Worm (Caenorhabditis elegans) whole organism, young adult: Measurements from ENCODE around the gene F18E3.13.

ENCODE experiments used
- C06A6.2 ChIP-seq: fragments of 200-800 bp; sonication (Bioruptor generic); conservative IDR thresholded peaks from 2 replicates; pipeline ENCODE4 v1.3.6; 2022; ENCODE audit warnings: missing genetic modification characterization, missing compliant biosample characterization
- C17E4.6 ChIP-seq: fragments of 200-800 bp; sonication (Bioruptor generic); IDR thresholded peaks from 2 replicates; pipeline ENCODE4 v1.3.6; 2022; ENCODE audit warnings: missing genetic modification reagents, missing genetic modification characterization, missing compliant biosample characterization
- F10E7.11 ChIP-seq: sonication (generic microtip); optimal IDR thresholded peaks from 2 replicates; lab custom pipeline; 2017; ENCODE audit warnings: mild to moderate bottlenecking, missing genetic modification characterization, moderate library complexity, missing compliant biosample characterization
- F37B4.10 ChIP-seq: fragments of 200-800 bp; sonication (Bioruptor generic); IDR thresholded peaks from 2 replicates; pipeline ENCODE4 v1.3.6; 2022; ENCODE audit warnings: missing genetic modification characterization, missing compliant biosample characterization
- K11D2.4 ChIP-seq: fragments of 200-800 bp; sonication (Bioruptor generic); IDR thresholded peaks from 2 replicates; pipeline ENCODE4 v1.3.6; 2022; ENCODE audit warnings: missing genetic modification reagents, missing genetic modification characterization, missing compliant biosample characterization
- bed-1 ChIP-seq: fragments of 200-800 bp; sonication (Bioruptor generic); IDR thresholded peaks from 2 replicates; pipeline ENCODE4 v1.3.6; 2022; ENCODE audit warnings: missing genetic modification reagents, missing genetic modification characterization, missing compliant biosample characterization
- bed-2 ChIP-seq: fragments of 200-800 bp; sonication (Bioruptor generic); IDR thresholded peaks from 2 replicates; pipeline ENCODE4 v1.3.6; 2022; ENCODE audit warnings: missing genetic modification reagents, missing genetic modification characterization, missing compliant biosample characterization
- cebp-1 ChIP-seq, 2 experiments: fragments of 200-800 bp in 1 of 2; sonication (Bioruptor generic) in 1 of 2; sonication (generic microtip) in 1 of 2; IDR thresholded peaks in 1 of 2; optimal IDR thresholded peaks in 1 of 2; 2 replicates each; pipeline versions ENCODE4 v1.3.6 to Lab custom; 2017 to 2022; ENCODE audit warnings: missing compliant biosample characterization in 2 of 2, missing genetic modification characterization in 2 of 2, mild to moderate bottlenecking in 1 of 2, missing genetic modification reagents in 1 of 2, moderate library complexity in 1 of 2
- ceh-40 ChIP-seq: fragments of 200-800 bp; sonication (Bioruptor generic); IDR thresholded peaks from 2 replicates; pipeline ENCODE4 v1.3.6; 2022; ENCODE audit warnings: missing genetic modification characterization, missing compliant biosample characterization
- ceh-79 ChIP-seq: sonication (generic microtip); optimal IDR thresholded peaks from 2 replicates; lab custom pipeline; 2017; ENCODE audit warnings: mild to moderate bottlenecking, missing genetic modification characterization, missing compliant biosample characterization
- chd-7 ChIP-seq: sonication (generic microtip); optimal IDR thresholded peaks from 2 replicates; lab custom pipeline; 2016; ENCODE audit warnings: mild to moderate bottlenecking, missing genetic modification characterization, moderate library complexity, missing compliant biosample characterization
- die-1 ChIP-seq: sonication (generic microtip); optimal IDR thresholded peaks from 2 replicates; lab custom pipeline; 2016; ENCODE audit warnings: missing genotype, mild to moderate bottlenecking, missing genetic modification characterization, missing compliant biosample characterization
- dpff-1 ChIP-seq: sonication (generic microtip); optimal IDR thresholded peaks from 2 replicates; lab custom pipeline; 2017; ENCODE audit warnings: mild to moderate bottlenecking, missing genetic modification characterization, missing compliant biosample characterization
- egrh-3 ChIP-seq: fragments of 200-800 bp; sonication (Bioruptor generic); IDR thresholded peaks from 2 replicates; pipeline ENCODE4 v1.3.6; 2022; ENCODE audit warnings: missing genetic modification reagents, missing genetic modification characterization, missing compliant biosample characterization
- him-1 ChIP-seq: sonication (generic microtip); optimal IDR thresholded peaks from 2 replicates; lab custom pipeline; 2016; ENCODE audit warnings: missing genotype, missing genetic modification reagents, missing genetic modification characterization, missing compliant biosample characterization
- hlh-26 ChIP-seq: fragments of 200-800 bp; sonication (Bioruptor generic); conservative IDR thresholded peaks from 2 replicates; pipeline ENCODE4 v1.3.6; 2022; ENCODE audit warnings: missing genetic modification reagents, missing genetic modification characterization, missing compliant biosample characterization
- hsf-1 ChIP-seq: fragments of 200-800 bp; sonication (Bioruptor generic); IDR thresholded peaks from 2 replicates; pipeline ENCODE4 v1.3.6; 2022; ENCODE audit warnings: missing genetic modification reagents, missing genetic modification characterization, missing compliant biosample characterization
- lir-1 ChIP-seq: fragments of 200-800 bp; sonication (Bioruptor generic); conservative IDR thresholded peaks from 2 replicates; pipeline ENCODE4 v1.3.6; 2022; ENCODE audit warnings: missing genetic modification reagents, missing genetic modification characterization, missing compliant biosample characterization
- lsl-1 ChIP-seq: fragments of 200-800 bp; sonication (Bioruptor generic); optimal IDR thresholded peaks from 2 replicates; lab custom pipeline; 2018; ENCODE audit warnings: mild to moderate bottlenecking, missing genetic modification characterization, moderate library complexity, missing compliant biosample characterization
- madf-3 ChIP-seq: fragments of 200-800 bp; sonication (Bioruptor generic); IDR thresholded peaks from 2 replicates; pipeline ENCODE4 v1.3.6; 2022; ENCODE audit warnings: missing genetic modification reagents, missing genetic modification characterization, missing compliant biosample characterization
- madf-6 ChIP-seq: fragments of 200-800 bp; sonication (Bioruptor generic); IDR thresholded peaks from 2 replicates; pipeline ENCODE4 v1.3.6; 2022; ENCODE audit warnings: missing genetic modification reagents, missing genetic modification characterization, missing compliant biosample characterization
- nhr-27 ChIP-seq: fragments of 200-800 bp; sonication (Bioruptor generic); optimal IDR thresholded peaks from 2 replicates; lab custom pipeline; 2018; ENCODE audit warnings: mild to moderate bottlenecking, missing genetic modification characterization, moderate library complexity, missing compliant biosample characterization
- sdz-38 ChIP-seq: sonication (generic microtip); optimal IDR thresholded peaks from 2 replicates; lab custom pipeline; 2016; ENCODE audit warnings: missing genotype, missing genetic modification characterization, missing compliant biosample characterization
- sea-2 ChIP-seq: fragments of 200-800 bp; sonication (Bioruptor generic); IDR thresholded peaks from 2 replicates; pipeline ENCODE4 v1.3.6; 2022; ENCODE audit warnings: missing genetic modification characterization, missing compliant biosample characterization
- snpc-1.3 ChIP-seq: sonication (generic microtip); optimal IDR thresholded peaks from 2 replicates; lab custom pipeline; 2017; ENCODE audit warnings: missing genetic modification characterization, mild to moderate bottlenecking, missing compliant biosample characterization, antibody characterized with exemption, moderate library complexity, missing genotype, missing genetic modification reagents; ENCODE audit not compliant: insufficient read depth
- snpc-3.4 ChIP-seq: sonication (generic microtip); optimal IDR thresholded peaks from 2 replicates; lab custom pipeline; 2017; ENCODE audit warnings: missing genetic modification characterization, mild to moderate bottlenecking, missing compliant biosample characterization, antibody characterized with exemption, moderate library complexity, missing genotype, missing genetic modification reagents
- snpc-4 ChIP-seq, 5 experiments: fragments of 150-350 bp in 1 of 5; sonication (generic microtip) in 4 of 5; optimal IDR thresholded peaks; 2 replicates each; lab custom pipeline; 2014 to 2018; ENCODE audit warnings: missing genetic modification characterization in 5 of 5, missing biosample characterization in 3 of 5, antibody characterized with exemption in 2 of 5, mild to moderate bottlenecking in 2 of 5, missing compliant biosample characterization in 2 of 5, missing genotype in 2 of 5, moderate library complexity in 2 of 5, missing genetic modification reagents in 1 of 5
- tbp1 ChIP-seq: fragments of 200-800 bp; sonication (Bioruptor generic); optimal IDR thresholded peaks from 2 replicates; lab custom pipeline; 2018; ENCODE audit warnings: mild to moderate bottlenecking, missing genetic modification characterization, missing compliant biosample characterization
- xnd-1 ChIP-seq: sonication (generic microtip); optimal IDR thresholded peaks from 2 replicates; lab custom pipeline; 2016; ENCODE audit warnings: missing genotype, missing genetic modification reagents, missing genetic modification characterization, missing compliant biosample characterization
- zfh-2 ChIP-seq: fragments of 200-800 bp; sonication (Bioruptor generic); conservative IDR thresholded peaks from 2 replicates; pipeline ENCODE4 v1.3.6; 2022; ENCODE audit warnings: missing genetic modification reagents, missing genetic modification characterization, missing compliant biosample characterization
- ztf-18 ChIP-seq: sonication (generic microtip); optimal IDR thresholded peaks from 2 replicates; lab custom pipeline; 2016; ENCODE audit warnings: missing genotype, mild to moderate bottlenecking, missing genetic modification characterization, missing compliant biosample characterization
- ztf-25 ChIP-seq: fragments of 200-800 bp; sonication (Bioruptor generic); IDR thresholded peaks from 2 replicates; pipeline ENCODE4 v1.3.6; 2022; ENCODE audit warnings: missing genetic modification reagents, missing genetic modification characterization, missing compliant biosample characterization
- ztf-28 ChIP-seq: fragments of 200-800 bp; sonication (Bioruptor generic); IDR thresholded peaks from 2 replicates; pipeline ENCODE4 v1.3.6; 2022; ENCODE audit warnings: missing genetic modification reagents, missing genetic modification characterization, missing compliant biosample characterization

Gene F18E3.13

DNA sequence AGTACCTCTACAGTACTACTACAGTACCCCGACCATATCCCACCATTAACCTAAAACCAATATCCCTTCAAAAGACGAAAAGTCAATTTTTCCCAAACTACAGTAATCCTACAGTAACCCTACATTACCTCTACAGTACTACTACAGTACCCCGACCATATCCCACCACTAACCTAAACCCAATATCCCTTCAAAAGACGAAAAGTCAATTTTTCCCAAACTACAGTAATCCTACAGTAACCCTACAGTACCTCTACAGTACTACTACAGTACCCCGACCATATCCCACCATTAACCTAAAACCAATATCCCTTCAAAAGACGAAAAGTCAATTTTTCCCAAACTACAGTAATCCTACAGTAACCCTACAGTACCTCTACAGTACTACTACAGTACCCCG lies 28.4 kb downstream of the F18E3.13 start, which contains the start of gene nhr-141:
Gene nhr-141, plus strand, starts transcription at position 331 of the 400 bp plus-strand sequence.
- TF ChIP-seq madf-3 (GFP tag; lab: Robert Waterston, UW): peak; percentile 65; the same call in 1 of the 2 replicates
- peak; percentile 55 for TF ChIP-seq egrh-3 (GFP tag; lab: Robert Waterston, UW)

DNA sequence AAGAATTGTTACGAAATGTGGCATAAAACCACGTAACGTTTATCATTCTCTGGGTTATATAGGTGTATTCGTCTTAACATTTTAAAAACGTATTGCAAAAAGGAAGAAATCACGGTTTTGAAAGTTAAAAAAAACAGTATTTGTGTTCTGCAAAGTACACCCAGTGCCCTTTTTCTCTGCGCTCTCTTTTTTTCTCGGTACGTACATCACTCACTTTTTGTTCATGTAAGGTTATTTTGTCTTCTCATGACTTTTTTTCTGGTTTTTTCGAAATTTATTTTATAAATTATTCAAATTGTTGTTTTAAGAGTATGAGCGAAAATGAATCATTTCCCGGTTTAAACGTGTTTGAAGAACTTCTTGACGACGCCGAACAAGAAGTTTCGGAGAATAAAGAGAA lies 31.0 kb downstream of the F18E3.13 start, which contains the start of gene F25E5.5:
Gene F25E5.5, plus strand, starts transcription at position 301 of the 400 bp plus-strand sequence.
- no peak for TF ChIP-seq cebp-1 (GFP tag; IDR thresholded peaks at IDR 0.05; lab: Robert Waterston, UW)
- TF ChIP-seq cebp-1 (tag; optimal IDR thresholded peaks at IDR 0.05; lab: Kevin White, UChicago): peak; percentile 4
- no peak for TF ChIP-seq nhr-27 (tag; lab: Kevin White, UChicago)

ce11 chrV:7449303-7449827 lies 33.4 kb downstream of the F18E3.13 start, which contains the start of gene try-12:
try-12 (plus strand) TSS chrV:7449353.
- TF ChIP-seq xnd-1 (tag; lab: Kevin White, UChicago) (no peak), ztf-28 (GFP tag; lab: Robert Waterston, UW) (no peak), him-1 (no peak), madf-3 (GFP tag; lab: Robert Waterston, UW) (no peak), lir-1 (GFP tag; lab: Robert Waterston, UW) (no peak), snpc-1.3 (tag; lab: Kevin White, UChicago) (no peak), sdz-38 (tag; lab: Kevin White, UChicago) (no peak), bed-2 (GFP tag; lab: Robert Waterston, UW) (no peak), ceh-40 (no peak), F37B4.10 (no peak), snpc-3.4 (tag; lab: Kevin White, UChicago) (no peak), K11D2.4 (no peak), snpc-4 (GFP tag; optimal IDR thresholded peaks at IDR 0.05; lab: Kevin White, UChicago) (no peak), snpc-4 (tag; optimal IDR thresholded peaks at IDR 0.05; lab: Kevin White, UChicago) (no peak), madf-6 (no peak), hlh-26 (GFP tag; lab: Robert Waterston, UW) (no peak), die-1 (tag; lab: Kevin White, UChicago) (no peak), F10E7.11 (tag; lab: Kevin White, UChicago) (no peak), hsf-1 (GFP tag; lab: Robert Waterston, UW) (no peak), dpff-1 (no peak)

- no peak for TF ChIP-seq C17E4.6
- TF ChIP-seq bed-1 (GFP tag; lab: Robert Waterston, UW): no peak
- no peak for TF ChIP-seq lsl-1
- no peak for TF ChIP-seq egrh-3 (GFP tag; lab: Robert Waterston, UW)
- no peak for TF ChIP-seq ztf-18 (tag; lab: Kevin White, UChicago)
- TF ChIP-seq ztf-25: no peak
Observed at ce11 chrV:7451421-7451820, 35.5 kb downstream of the F18E3.13 start, which contains the start of gene try-11. try-11 (plus strand) TSS chrV:7451721.

- TF ChIP-seq bed-2 (GFP tag; lab: Robert Waterston, UW) (no peak), chd-7 (tag; lab: Kevin White, UChicago) (no peak), sea-2 (GFP tag; lab: Robert Waterston, UW) (no peak), ceh-79 (tag; lab: Kevin White, UChicago) (no peak), C06A6.2 (GFP tag; lab: Robert Waterston, UW) (no peak), tbp1 (GFP tag; lab: Kevin White, UChicago) (no peak), nhr-27 (tag; lab: Kevin White, UChicago) (no peak), zfh-2 (no peak)
Observed at ce11 chrV:7454236-7454635, 38.3 kb downstream of the F18E3.13 start, which contains the start of gene try-8. try-8 (minus strand) TSS chrV:7454336.
